Worm (Caenorhabditis elegans) whole organism, L3 larva: ENCODE results near the gene tnt-3.

Experiments
- R02D3.7 ChIP-seq: fragments of 150-350 bp; optimal IDR thresholded peaks from 2 replicates; lab custom pipeline; 2014; ENCODE audit warnings: missing biosample characterization, missing genetic modification characterization
- ama-1 ChIP-seq: fragments of 150-350 bp; optimal IDR thresholded peaks from 2 replicates; lab custom pipeline; 2018
- ceh-28 ChIP-seq: fragments of 150-350 bp; optimal IDR thresholded peaks from 2 replicates; lab custom pipeline; 2014; ENCODE audit warnings: missing biosample characterization, missing genetic modification reagents, missing genetic modification characterization
- fkh-10 ChIP-seq: sonication (generic microtip); optimal IDR thresholded peaks from 2 replicates; lab custom pipeline; 2017; ENCODE audit warnings: missing biosample characterization, missing genetic modification reagents, missing genetic modification characterization
- nhr-23 ChIP-seq: fragments of 150-350 bp; optimal IDR thresholded peaks from 2 replicates; lab custom pipeline; 2014; ENCODE audit warnings: missing biosample characterization, missing genetic modification reagents, missing genetic modification characterization
- nhr-237 ChIP-seq: fragments of 150-350 bp; optimal IDR thresholded peaks from 2 replicates; lab custom pipeline; 2014; ENCODE audit warnings: missing biosample characterization, missing genetic modification characterization
- nhr-25 ChIP-seq: sonication (generic microtip); optimal IDR thresholded peaks from 2 replicates; lab custom pipeline; 2017; ENCODE audit warnings: missing biosample characterization, missing genetic modification characterization
- pha-4 ChIP-seq: fragments of 150-350 bp; optimal IDR thresholded peaks from 2 replicates; lab custom pipeline; 2014; ENCODE audit warnings: missing biosample characterization, missing genetic modification reagents, missing genetic modification characterization
- pqm-1 ChIP-seq: fragments of 150-350 bp; optimal IDR thresholded peaks from 2 replicates; lab custom pipeline; 2017; ENCODE audit warnings: missing biosample characterization, missing genetic modification characterization, inconsistent platforms
- sea-2 ChIP-seq: fragments of 150-350 bp; sonication (generic microtip); optimal IDR thresholded peaks from 4 replicates; lab custom pipeline; 2014; ENCODE audit warnings: missing biosample characterization, missing genetic modification reagents, missing genetic modification characterization
- unc-39 ChIP-seq: sonication (generic microtip); optimal IDR thresholded peaks from 4 replicates; lab custom pipeline; 2017; ENCODE audit warnings: missing biosample characterization, missing genetic modification characterization
- zag-1 ChIP-seq: fragments of 150-350 bp; optimal IDR thresholded peaks from 2 replicates; lab custom pipeline; 2014; ENCODE audit warnings: missing biosample characterization, missing genetic modification characterization
- ztf-11 ChIP-seq: fragments of 150-350 bp; optimal IDR thresholded peaks from 2 replicates; lab custom pipeline; 2014; ENCODE audit warnings: missing biosample characterization, missing genetic modification characterization

DNA sequence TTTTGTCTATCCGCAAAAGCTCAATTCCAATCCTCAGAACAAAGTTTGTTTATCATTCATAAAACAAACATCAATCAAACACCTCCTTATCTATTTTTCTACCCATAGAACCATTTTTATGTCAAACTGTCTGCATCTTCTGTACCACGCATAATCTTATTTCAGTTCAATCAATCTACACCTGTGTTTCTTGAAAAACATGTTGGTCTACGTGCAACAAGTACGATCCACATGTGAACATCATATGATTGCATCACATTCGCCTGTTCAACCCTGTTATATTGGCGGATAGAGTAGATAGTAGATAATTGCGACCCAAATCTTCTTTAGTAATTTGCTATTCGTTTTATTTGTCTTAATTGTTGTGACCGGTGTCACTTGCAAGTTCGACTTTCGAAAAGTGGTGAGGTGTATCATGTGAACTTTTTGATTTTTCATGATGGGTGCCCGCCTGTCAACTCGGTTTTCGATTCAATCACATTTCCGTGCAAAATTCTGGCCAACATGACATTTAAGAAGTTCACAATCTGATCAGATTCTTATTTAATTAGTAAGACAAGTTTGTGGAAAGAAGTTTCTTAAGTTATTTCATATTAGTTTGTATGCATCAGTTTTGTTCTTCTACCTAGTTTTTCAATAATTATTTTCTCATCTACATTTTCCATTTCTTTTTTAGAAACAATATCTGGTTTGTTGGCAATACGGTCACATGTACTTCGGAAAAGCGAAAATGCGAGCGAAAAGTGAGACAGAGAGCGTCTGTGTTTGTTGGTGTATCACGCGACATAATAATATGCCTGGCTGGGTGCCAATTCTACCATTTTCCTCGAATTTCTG, 7.5 kb upstream of the tnt-3 start:
- TF ChIP-seq unc-39: no peak
- no peak for TF ChIP-seq R02D3.7
- no peak for TF ChIP-seq ama-1 (lab: Kevin White, UChicago)
- TF ChIP-seq ceh-28 (tag; lab: Kevin White, UChicago): no peak
- no peak for TF ChIP-seq zag-1 (tag; lab: Kevin White, UChicago)
- TF ChIP-seq pqm-1: peak; percentile 53
- TF ChIP-seq ztf-11 (tag; lab: Kevin White, UChicago): no peak
- peak; percentile 35 for TF ChIP-seq nhr-25 (tag; lab: Kevin White, UChicago)
- TF ChIP-seq nhr-23: peak; percentile 63
- TF ChIP-seq nhr-237 (tag; lab: Kevin White, UChicago): no peak
- TF ChIP-seq sea-2 (GFP tag; lab: Kevin White, UChicago): no peak
- peak; percentile 77 for TF ChIP-seq pha-4 (tag; lab: Kevin White, UChicago)
- TF ChIP-seq fkh-10 (GFP tag; lab: Kevin White, UChicago): no peak
